Worm (Caenorhabditis elegans): ENCODE measurements around the gene Y51B9A.14.

- TF ChIP-seq mdl-1 (tag; optimal IDR thresholded peaks at IDR 0.05) (no peak), nhr-11 (tag; optimal IDR thresholded peaks at IDR 0.05) (no peak), ztf-11 (tag; optimal IDR thresholded peaks at IDR 0.05) (no peak), nhr-10 (tag; optimal IDR thresholded peaks at IDR 0.05) (no peak), dmd-4 (tag; optimal IDR thresholded peaks at IDR 0.05) (no peak)
These were observed 23.7 kb upstream of the Y51B9A.14 start, which contains the start of gene M176.11 for ce11 chrII:9421969-9422368.

Data from whole organism, L2 larva.